Worm (Caenorhabditis elegans) whole organism, young adult: ENCODE results near the gene fipr-12.
A peak's percentile ranks its signal among the peaks of the same experiment; 100 is the strongest.

Source experiments
- F10E7.11 ChIP-seq: sonication (generic microtip); optimal IDR thresholded peaks from 2 replicates; lab custom pipeline; 2017; ENCODE audit warnings: mild to moderate bottlenecking, missing genetic modification characterization, moderate library complexity, missing compliant biosample characterization
- F37B4.10 ChIP-seq: fragments of 200-800 bp; sonication (Bioruptor generic); IDR thresholded peaks from 2 replicates; pipeline ENCODE4 v1.3.6; 2022; ENCODE audit warnings: missing genetic modification characterization, missing compliant biosample characterization
- F52B5.7 ChIP-seq: sonication (generic microtip); optimal IDR thresholded peaks from 2 replicates; lab custom pipeline; 2016; ENCODE audit warnings: mild to moderate bottlenecking, missing genetic modification characterization, missing compliant biosample characterization
- F57A8.1 ChIP-seq: fragments of 200-800 bp; sonication (Bioruptor generic); optimal IDR thresholded peaks from 2 replicates; lab custom pipeline; 2018; ENCODE audit warnings: mild to moderate bottlenecking, missing genetic modification characterization, moderate library complexity, missing compliant biosample characterization
- K12H6.12 ChIP-seq: fragments of 200-800 bp; sonication (Bioruptor generic); optimal IDR thresholded peaks from 2 replicates; lab custom pipeline; 2018; ENCODE audit warnings: mild to moderate bottlenecking, missing genetic modification characterization, missing compliant biosample characterization
- atf-7 ChIP-seq: sonication (generic microtip); optimal IDR thresholded peaks from 2 replicates; lab custom pipeline; 2017; ENCODE audit warnings: mild to moderate bottlenecking, missing genetic modification characterization, missing compliant biosample characterization
- cebp-1 ChIP-seq, 2 experiments: fragments of 200-800 bp in 1 of 2; sonication (Bioruptor generic) in 1 of 2; sonication (generic microtip) in 1 of 2; IDR thresholded peaks in 1 of 2; optimal IDR thresholded peaks in 1 of 2; 2 replicates each; pipeline versions ENCODE4 v1.3.6 to Lab custom; 2017 to 2022; ENCODE audit warnings: missing compliant biosample characterization in 2 of 2, missing genetic modification characterization in 2 of 2, mild to moderate bottlenecking in 1 of 2, missing genetic modification reagents in 1 of 2, moderate library complexity in 1 of 2
- ceh-27 ChIP-seq: fragments of 200-800 bp; sonication (Bioruptor generic); optimal IDR thresholded peaks from 2 replicates; lab custom pipeline; 2018; ENCODE audit warnings: mild to moderate bottlenecking, missing genetic modification characterization, moderate library complexity, missing compliant biosample characterization
- die-1 ChIP-seq: sonication (generic microtip); optimal IDR thresholded peaks from 2 replicates; lab custom pipeline; 2016; ENCODE audit warnings: missing genotype, mild to moderate bottlenecking, missing genetic modification characterization, missing compliant biosample characterization
- egl-44 ChIP-seq: fragments of 200-800 bp; sonication (Bioruptor generic); IDR thresholded peaks from 2 replicates; pipeline ENCODE4 v1.3.6; 2022; ENCODE audit warnings: missing genetic modification reagents, missing genetic modification characterization, missing compliant biosample characterization
- ekl-4 ChIP-seq: fragments of 200-800 bp; sonication (Bioruptor generic); IDR thresholded peaks from 2 replicates; pipeline ENCODE4 v1.3.6; 2022; ENCODE audit warnings: missing genetic modification reagents, missing genetic modification characterization, missing compliant biosample characterization
- ets-4 ChIP-seq: fragments of 200-800 bp; sonication (Bioruptor generic); optimal IDR thresholded peaks from 2 replicates; lab custom pipeline; 2018; ENCODE audit warnings: mild to moderate bottlenecking, missing genetic modification characterization, missing compliant biosample characterization
- him-1 ChIP-seq: sonication (generic microtip); optimal IDR thresholded peaks from 2 replicates; lab custom pipeline; 2016; ENCODE audit warnings: missing genotype, missing genetic modification reagents, missing genetic modification characterization, missing compliant biosample characterization
- hlh-26 ChIP-seq: fragments of 200-800 bp; sonication (Bioruptor generic); conservative IDR thresholded peaks from 2 replicates; pipeline ENCODE4 v1.3.6; 2022; ENCODE audit warnings: missing genetic modification reagents, missing genetic modification characterization, missing compliant biosample characterization
- hsf-1 ChIP-seq: fragments of 200-800 bp; sonication (Bioruptor generic); IDR thresholded peaks from 2 replicates; pipeline ENCODE4 v1.3.6; 2022; ENCODE audit warnings: missing genetic modification reagents, missing genetic modification characterization, missing compliant biosample characterization
- let-607 ChIP-seq, 2 experiments: fragments of 200-800 bp in 1 of 2; sonication (Bioruptor generic) in 1 of 2; sonication (generic microtip) in 1 of 2; optimal IDR thresholded peaks; 2 replicates each; lab custom pipeline; 2016 to 2018; ENCODE audit warnings: mild to moderate bottlenecking in 2 of 2, missing compliant biosample characterization in 2 of 2, missing genetic modification characterization in 2 of 2, moderate library complexity in 2 of 2, missing genotype in 1 of 2
- lin-35 ChIP-seq, 3 experiments: fragments of 150-350 bp in 2 of 3; sonication (generic microtip) in 1 of 3; optimal IDR thresholded peaks; 2 replicates each; lab custom pipeline; 2014 to 2018; ENCODE audit warnings: missing biosample characterization in 3 of 3, missing genetic modification characterization in 3 of 3, missing genetic modification reagents in 3 of 3
- lsy-27 ChIP-seq: sonication (generic microtip); optimal IDR thresholded peaks from 2 replicates; lab custom pipeline; 2017; ENCODE audit warnings: missing genetic modification characterization, mild to moderate bottlenecking, missing compliant biosample characterization, antibody characterized with exemption, missing genotype, borderline replicate concordance; ENCODE audit not compliant: insufficient read depth
- madf-3 ChIP-seq: fragments of 200-800 bp; sonication (Bioruptor generic); IDR thresholded peaks from 2 replicates; pipeline ENCODE4 v1.3.6; 2022; ENCODE audit warnings: missing genetic modification reagents, missing genetic modification characterization, missing compliant biosample characterization
- madf-6 ChIP-seq: fragments of 200-800 bp; sonication (Bioruptor generic); IDR thresholded peaks from 2 replicates; pipeline ENCODE4 v1.3.6; 2022; ENCODE audit warnings: missing genetic modification reagents, missing genetic modification characterization, missing compliant biosample characterization
- mxl-1 ChIP-seq: sonication (generic microtip); optimal IDR thresholded peaks from 2 replicates; lab custom pipeline; 2016; ENCODE audit warnings: missing genetic modification characterization, missing compliant biosample characterization
- nfya-2 ChIP-seq: fragments of 200-800 bp; sonication (Bioruptor generic); IDR thresholded peaks from 2 replicates; pipeline ENCODE4 v1.3.6; 2022; ENCODE audit warnings: missing genetic modification reagents, missing genetic modification characterization, missing compliant biosample characterization
- nhr-90 ChIP-seq: sonication (generic microtip); optimal IDR thresholded peaks from 2 replicates; lab custom pipeline; 2016; ENCODE audit warnings: missing genotype, mild to moderate bottlenecking, missing genetic modification characterization, missing compliant biosample characterization
- rec-8 ChIP-seq, 2 experiments: sonication (generic microtip); optimal IDR thresholded peaks; 2 replicates each; lab custom pipeline; 2016; ENCODE audit warnings: mild to moderate bottlenecking in 2 of 2, missing genetic modification characterization in 2 of 2, missing genetic modification reagents in 2 of 2, missing genotype in 2 of 2, missing biosample characterization in 1 of 2, missing compliant biosample characterization in 1 of 2, moderate library complexity in 1 of 2
- snpc-1.1 ChIP-seq: sonication (generic microtip); optimal IDR thresholded peaks from 2 replicates; lab custom pipeline; 2017; ENCODE audit warnings: missing genetic modification characterization, mild to moderate bottlenecking, missing compliant biosample characterization, antibody characterized with exemption, moderate library complexity, missing genotype, missing genetic modification reagents; ENCODE audit not compliant: insufficient read depth
- snpc-1.3 ChIP-seq: sonication (generic microtip); optimal IDR thresholded peaks from 2 replicates; lab custom pipeline; 2017; ENCODE audit warnings: missing genetic modification characterization, mild to moderate bottlenecking, missing compliant biosample characterization, antibody characterized with exemption, moderate library complexity, missing genotype, missing genetic modification reagents; ENCODE audit not compliant: insufficient read depth
- sptf-2 ChIP-seq: fragments of 200-800 bp; sonication (Bioruptor generic); optimal IDR thresholded peaks from 2 replicates; lab custom pipeline; 2018; ENCODE audit warnings: mild to moderate bottlenecking, missing genetic modification characterization, missing compliant biosample characterization
- tbp1 ChIP-seq: fragments of 200-800 bp; sonication (Bioruptor generic); optimal IDR thresholded peaks from 2 replicates; lab custom pipeline; 2018; ENCODE audit warnings: mild to moderate bottlenecking, missing genetic modification characterization, missing compliant biosample characterization
- tbx-9 ChIP-seq: sonication (generic microtip); optimal IDR thresholded peaks from 2 replicates; lab custom pipeline; 2016; ENCODE audit warnings: borderline replicate concordance, missing genetic modification characterization, inconsistent platforms, missing compliant biosample characterization
- unc-130 ChIP-seq: sonication (generic microtip); optimal IDR thresholded peaks from 2 replicates; lab custom pipeline; 2016; ENCODE audit warnings: missing genetic modification reagents, missing genetic modification characterization, missing compliant biosample characterization
- zfh-2 ChIP-seq: fragments of 200-800 bp; sonication (Bioruptor generic); conservative IDR thresholded peaks from 2 replicates; pipeline ENCODE4 v1.3.6; 2022; ENCODE audit warnings: missing genetic modification reagents, missing genetic modification characterization, missing compliant biosample characterization

Gene fipr-12

ce11 chrV:9970119-9970518 lies 27.0 kb downstream of the fipr-12 start (continued):
- TF ChIP-seq him-1 = peak; percentile 97
- TF ChIP-seq lin-35 (GFP tag; optimal IDR thresholded peaks at IDR 0.05; lab: Kevin White, UChicago) = peak in 2 of 3 experiments; percentile 35 to 70
- TF ChIP-seq let-607 (tag; optimal IDR thresholded peaks at IDR 0.05; lab: Kevin White, UChicago) = peak; percentile 62 to 73

- TF ChIP-seq zfh-2 (0 out of 2 replicates have a peak, but pooled peaks have one; percentile 21), madf-6 (GFP tag; lab: Robert Waterston, UW) (no peak), die-1 (tag; lab: Kevin White, UChicago) (no peak), hsf-1 (GFP tag; lab: Robert Waterston, UW) (0 out of 2 replicates have a peak, but pooled peaks have one; percentile 31)
Observed at ce11 chrV:9974264-9974663, 31.1 kb downstream of the fipr-12 start.

- TF ChIP-seq rec-8 (tag; optimal IDR thresholded peaks at IDR 0.05; lab: Kevin White, UChicago) = no peak
- TF ChIP-seq F52B5.7 (tag; lab: Kevin White, UChicago) = no peak
- TF ChIP-seq F37B4.10 = no peak
- no peak for TF ChIP-seq unc-130
- no peak for TF ChIP-seq atf-7
- TF ChIP-seq snpc-1.3 = no peak
- TF ChIP-seq ets-4 (GFP tag; lab: Kevin White, UChicago) = no peak
- TF ChIP-seq die-1 (tag; lab: Kevin White, UChicago) = no peak
- no peak for TF ChIP-seq nhr-90 (tag; lab: Kevin White, UChicago)
- TF ChIP-seq egl-44 (GFP tag; lab: Robert Waterston, UW) = no peak
- no peak for TF ChIP-seq nfya-2 (GFP tag; lab: Robert Waterston, UW)
- TF ChIP-seq ceh-27 (GFP tag; lab: Kevin White, UChicago) = no peak
Observed at ce11 chrV:9976138-9976537, 33.0 kb downstream of the fipr-12 start, which contains the start of gene unc-41. Gene unc-41 (minus strand): TSS chrV:9976238.

- TF ChIP-seq mxl-1 (tag; lab: Kevin White, UChicago) = no peak
- TF ChIP-seq cebp-1 (GFP tag; IDR thresholded peaks at IDR 0.05; lab: Robert Waterston, UW) = no peak
- no peak for TF ChIP-seq cebp-1 (tag; optimal IDR thresholded peaks at IDR 0.05; lab: Kevin White, UChicago)
- TF ChIP-seq K12H6.12 (tag; lab: Kevin White, UChicago) = no peak
- no peak for TF ChIP-seq sptf-2 (GFP tag; lab: Kevin White, UChicago)
- TF ChIP-seq F10E7.11 (tag; lab: Kevin White, UChicago) = no peak
- TF ChIP-seq madf-3 (GFP tag; lab: Robert Waterston, UW) = no peak
- no peak for TF ChIP-seq ekl-4 (GFP tag; lab: Robert Waterston, UW)
- no peak for TF ChIP-seq hlh-26 (GFP tag; lab: Robert Waterston, UW)
- no peak for TF ChIP-seq tbp1 (GFP tag; lab: Kevin White, UChicago)
- TF ChIP-seq snpc-1.1 (tag; lab: Kevin White, UChicago) = no peak
- no peak for TF ChIP-seq tbx-9
- no peak for TF ChIP-seq lsy-27 (tag; lab: Kevin White, UChicago)
- TF ChIP-seq F57A8.1 = no peak
- TF ChIP-seq, all 124 proteins: peak for 0
Observed at ce11 chrV:9977211-9977610, 34.1 kb downstream of the fipr-12 start.
